Worm (Caenorhabditis elegans): Measurements from ENCODE around the gene T07C12.10.

DNA sequence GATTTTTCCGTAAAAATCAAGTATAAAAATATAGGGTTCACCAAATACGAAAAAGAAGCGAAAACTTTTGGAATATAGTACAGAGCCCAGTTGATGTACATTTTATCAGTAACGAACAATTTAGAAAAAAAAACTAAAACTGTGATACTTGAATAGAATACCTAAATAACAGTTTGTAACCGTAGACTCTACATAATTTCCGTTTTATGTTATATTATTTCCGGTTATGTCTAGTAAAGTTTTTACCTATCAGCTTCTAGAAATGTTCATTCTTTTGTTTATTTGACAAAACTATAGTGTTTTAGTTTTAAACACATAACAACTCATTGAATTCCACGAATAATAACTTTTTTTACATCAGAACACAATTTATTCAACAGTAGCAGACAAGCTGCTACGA, 22.8 kb downstream of the T07C12.10 start, which contains the start of gene srj-33:
- TF ChIP-seq nfya-1 (tag; optimal IDR thresholded peaks at IDR 0.05) = no peak
- no peak for TF ChIP-seq lin-11 (tag; optimal IDR thresholded peaks at IDR 0.05)
- TF ChIP-seq pha-2 (tag; optimal IDR thresholded peaks at IDR 0.05) = no peak
- TF ChIP-seq dmd-4 (tag; optimal IDR thresholded peaks at IDR 0.05; ENCODE audit: borderline replicate concordance) = no peak
- no peak for TF ChIP-seq hlh-8 (tag; optimal IDR thresholded peaks at IDR 0.05)
- no peak for TF ChIP-seq ceh-48 (tag; optimal IDR thresholded peaks at IDR 0.05)
- no peak for TF ChIP-seq ama-1 (optimal IDR thresholded peaks at IDR 0.05)
- TF ChIP-seq rnt-1 (tag; optimal IDR thresholded peaks at IDR 0.05) = no peak
- TF ChIP-seq ref-2 (tag; optimal IDR thresholded peaks at IDR 0.05) = no peak
- TF ChIP-seq pqm-1 (tag; optimal IDR thresholded peaks at IDR 0.05) = no peak
- no peak for TF ChIP-seq unc-55 (GFP tag; optimal IDR thresholded peaks at IDR 0.05)
- no peak for TF ChIP-seq unc-86 (tag; optimal IDR thresholded peaks at IDR 0.05)
- no peak for TF ChIP-seq ceh-34 (tag; optimal IDR thresholded peaks at IDR 0.05)
- no peak for TF ChIP-seq T23F11.4 (GFP tag; optimal IDR thresholded peaks at IDR 0.05)
